Worm (Caenorhabditis elegans): ENCODE measurements around the gene D1054.8.

Gene D1054.8

ce11 chrV:10754050-10754449, 30.1 kb upstream of the D1054.8 start, which contains the start of gene F28H7.7:
Gene F28H7.7, minus strand, starts transcription at chrV:10754150.
- TF ChIP-seq elt-1 (tag; optimal IDR thresholded peaks at IDR 0.05) (no peak), fos-1 (tag; optimal IDR thresholded peaks at IDR 0.05) (no peak), fkh-2 (tag; optimal IDR thresholded peaks at IDR 0.05) (no peak), ceh-16 (tag; optimal IDR thresholded peaks at IDR 0.05) (no peak), ceh-9 (tag; optimal IDR thresholded peaks at IDR 0.05) (no peak)

ce11 chrV:10756698-10757097, 27.4 kb upstream of the D1054.8 start, which contains the start of gene irld-6:
Gene irld-6, minus strand, starts transcription at chrV:10756798.
- TF ChIP-seq fos-1 (tag; optimal IDR thresholded peaks at IDR 0.05) (no peak), lin-15B (tag; optimal IDR thresholded peaks at IDR 0.05) (no peak)

ce11 chrV:10757128-10757527, 27.0 kb upstream of the D1054.8 start:
- TF ChIP-seq snpc-4 (tag; optimal IDR thresholded peaks at IDR 0.05): no peak
- TF ChIP-seq nhr-25 (tag; optimal IDR thresholded peaks at IDR 0.05): peak; percentile 83
- no peak for TF ChIP-seq nfya-1 (tag; optimal IDR thresholded peaks at IDR 0.05; ENCODE audit: insufficient read depth)
- peak; percentile 35 for TF ChIP-seq nhr-23 (tag; optimal IDR thresholded peaks at IDR 0.05)
- peak; percentile 40 for TF ChIP-seq egl-5 (tag; optimal IDR thresholded peaks at IDR 0.05)
- no peak for TF ChIP-seq nhr-11 (tag; optimal IDR thresholded peaks at IDR 0.05)
- TF ChIP-seq ceh-16 (tag; optimal IDR thresholded peaks at IDR 0.05): no peak
- no peak for TF ChIP-seq elt-2 (tag; optimal IDR thresholded peaks at IDR 0.05)
- TF ChIP-seq lin-39 (tag; optimal IDR thresholded peaks at IDR 0.05): no peak
- no peak for TF ChIP-seq ceh-82 (tag; optimal IDR thresholded peaks at IDR 0.05)

ce11 chrV:10758658-10759057, 25.5 kb upstream of the D1054.8 start, which contains the start of gene F28H7.8:
Gene F28H7.8, plus strand, starts transcription at chrV:10758958.
- TF ChIP-seq nfya-1 (tag; optimal IDR thresholded peaks at IDR 0.05; ENCODE audit: insufficient read depth) (no peak), eor-1 (tag; optimal IDR thresholded peaks at IDR 0.05) (no peak), nhr-77 (tag; optimal IDR thresholded peaks at IDR 0.05) (no peak), nhr-11 (tag; optimal IDR thresholded peaks at IDR 0.05) (no peak), nhr-67 (tag; optimal IDR thresholded peaks at IDR 0.05) (no peak), skn-1 (tag; optimal IDR thresholded peaks at IDR 0.05) (no peak), aly-2 (tag; optimal IDR thresholded peaks at IDR 0.05) (no peak), daf-12 (tag; optimal IDR thresholded peaks at IDR 0.05) (no peak)

- TF ChIP-seq pha-4 (tag; optimal IDR thresholded peaks at IDR 0.05) (no peak), ama-1 (optimal IDR thresholded peaks at IDR 0.05) (no peak), elt-3 (tag; optimal IDR thresholded peaks at IDR 0.05) (no peak), R02D3.7 (tag; optimal IDR thresholded peaks at IDR 0.05) (no peak), skn-1 (tag; optimal IDR thresholded peaks at IDR 0.05) (no peak), ztf-11 (tag; optimal IDR thresholded peaks at IDR 0.05) (no peak), nhr-76 (tag; optimal IDR thresholded peaks at IDR 0.05) (no peak), sea-2 (GFP tag; optimal IDR thresholded peaks at IDR 0.05) (no peak), eor-1 (tag; optimal IDR thresholded peaks at IDR 0.05) (no peak), egl-27 (tag; optimal IDR thresholded peaks at IDR 0.05) (no peak), unc-62 (GFP tag; optimal IDR thresholded peaks at IDR 0.05) (no peak)
These were observed 23.3 kb upstream of the D1054.8 start for ce11 chrV:10760839-10761238.

- TF ChIP-seq nhr-77 (tag; optimal IDR thresholded peaks at IDR 0.05): no peak
- TF ChIP-seq ceh-16 (tag; optimal IDR thresholded peaks at IDR 0.05): no peak
These were observed 21.4 kb upstream of the D1054.8 start, which contains the start of gene sre-6 for ce11 chrV:10762695-10763094. Gene sre-6, minus strand, starts transcription at chrV:10762795.

ce11 chrV:10764066-10764465, 20.0 kb upstream of the D1054.8 start, which contains the start of gene ocr-1:
Gene ocr-1, plus strand, starts transcription at chrV:10764366.
- TF ChIP-seq mdl-1 (tag; optimal IDR thresholded peaks at IDR 0.05) (no peak), eor-1 (tag; optimal IDR thresholded peaks at IDR 0.05) (no peak), ZK546.5 (tag; optimal IDR thresholded peaks at IDR 0.05) (no peak), pqm-1 (tag; optimal IDR thresholded peaks at IDR 0.05) (no peak)

Data from whole organism, L3 larva.